Worm (Caenorhabditis elegans) whole organism, L4/young adult: ENCODE measurements around the gene F34D10.4.

Experiments used
- W03F9.2 ChIP-seq: fragments of 150-350 bp; optimal IDR thresholded peaks from 2 replicates; lab custom pipeline; 2014; ENCODE audit warnings: missing biosample characterization, missing genetic modification characterization
- dao-5 ChIP-seq: sonication (generic microtip); optimal IDR thresholded peaks from 2 replicates; lab custom pipeline; 2016; ENCODE audit warnings: missing genotype, missing genetic modification characterization, moderate library complexity, missing compliant biosample characterization

ce11 chrIII:3736302-3736701, at the start of gene F34D10.4:
- TF ChIP-seq W03F9.2 (tag; lab: Kevin White, UChicago): no peak
- no peak for TF ChIP-seq dao-5 (tag; lab: Kevin White, UChicago)
